Fruit fly (Drosophila melanogaster) Kc167 (cell line): Measurements from ENCODE around the gene Hsc20.

Source experiments
- Myc ChIP-seq: fragments of >200 bp; optimal IDR thresholded peaks from 2 replicates; lab custom pipeline; 2017; ENCODE audit warnings: missing external identifiers
- h ChIP-seq: fragments of >200 bp; optimal IDR thresholded peaks from 3 replicates; lab custom pipeline; 2018; ENCODE audit warnings: missing external identifiers
- insv ChIP-seq: fragments of >200 bp; optimal IDR thresholded peaks from 3 replicates; lab custom pipeline; 2018; ENCODE audit warnings: missing external identifiers
- psq ChIP-seq: fragments of >200 bp; optimal IDR thresholded peaks from 2 replicates; lab custom pipeline; 2017; ENCODE audit warnings: missing external identifiers
- ttk ChIP-seq: sonication (Bioruptor generic); optimal IDR thresholded peaks from 2 replicates; lab custom pipeline; 2017; ENCODE audit warnings: missing external identifiers

- no peak for TF ChIP-seq ttk
- TF ChIP-seq psq = no peak
- no peak for TF ChIP-seq insv (lab: Kevin White, UChicago)
- TF ChIP-seq Myc (lab: Kevin White, UChicago) = no peak
- no peak for TF ChIP-seq h (lab: Kevin White, UChicago)
These were observed 43.6 kb upstream of the Hsc20 start for dm6 chr3L:16189058-16189924.
